Fruit fly (Drosophila melanogaster): ENCODE results near the gene defl.

DNA sequence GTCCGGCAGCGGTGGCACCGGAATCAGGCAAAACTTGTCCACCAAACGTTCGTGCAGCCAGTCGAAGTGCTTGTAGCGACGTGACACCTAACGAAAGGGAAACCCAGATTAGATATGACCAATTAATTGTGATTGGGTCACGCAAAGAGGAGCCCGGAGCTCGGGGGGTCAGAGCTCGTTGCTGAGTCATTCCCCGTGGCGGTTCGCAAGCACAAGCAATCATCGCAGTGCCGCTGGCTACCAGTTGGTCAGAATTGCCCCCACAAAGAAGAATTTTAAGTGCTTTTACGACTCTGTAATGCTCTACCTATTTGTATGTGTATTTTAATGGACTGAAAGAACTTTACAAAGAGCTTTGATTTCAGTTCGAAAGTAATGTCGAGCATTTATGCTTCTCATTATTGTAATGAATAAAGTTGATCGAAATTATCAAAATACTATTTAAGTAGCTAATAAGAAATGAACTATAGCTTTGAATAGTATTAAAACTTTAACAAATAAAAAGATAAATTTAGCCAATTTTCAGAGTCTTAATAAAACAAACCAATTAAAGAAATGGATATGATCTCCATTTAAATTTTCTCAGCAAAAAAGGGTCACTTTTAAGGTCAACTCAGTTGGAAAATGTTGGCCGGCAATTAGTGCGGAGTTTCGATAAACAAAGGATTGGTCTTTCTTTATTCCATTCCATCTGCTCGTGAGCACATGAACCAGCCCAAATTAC is 11.0 kb upstream of the defl start:
- no peak for TF ChIP-seq ttk (optimal IDR thresholded peaks at IDR 0.05)
- no peak for TF ChIP-seq Sin3A (optimal IDR thresholded peaks at IDR 0.05)
- TF ChIP-seq insv (optimal IDR thresholded peaks at IDR 0.05), result no peak
- no peak for TF ChIP-seq psq (optimal IDR thresholded peaks at IDR 0.05)
